Worm (Caenorhabditis elegans) whole organism, L1 larva: ENCODE measurements around the gene nhr-20.

Experiments
- C16A3.4 ChIP-seq: fragments of 150-350 bp; optimal IDR thresholded peaks from 2 replicates; lab custom pipeline; 2014; ENCODE audit warnings: missing biosample characterization, missing genetic modification characterization
- Y116A8C.19 ChIP-seq: sonication (generic microtip); optimal IDR thresholded peaks from 2 replicates; lab custom pipeline; 2016; ENCODE audit warnings: missing compliant biosample characterization, missing genetic modification characterization, borderline replicate concordance
- ceh-63 ChIP-seq: fragments of 200-800 bp; sonication (Bioruptor generic); optimal IDR thresholded peaks from 2 replicates; lab custom pipeline; 2018; ENCODE audit warnings: mild to moderate bottlenecking, missing genetic modification characterization, missing compliant biosample characterization
- ceh-8 ChIP-seq: fragments of 200-800 bp; sonication (Bioruptor generic); optimal IDR thresholded peaks from 2 replicates; lab custom pipeline; 2018; ENCODE audit warnings: mild to moderate bottlenecking, missing genetic modification characterization, moderate library complexity, missing compliant biosample characterization
- ceh-82 ChIP-seq, 3 experiments: fragments of 150-350 bp in 1 of 3; sonication (generic microtip) in 2 of 3; optimal IDR thresholded peaks; 2 replicates each; lab custom pipeline; 2014 to 2017; ENCODE audit warnings: missing biosample characterization in 3 of 3, missing genetic modification characterization in 3 of 3
- ceh-90 ChIP-seq: sonication (generic microtip); optimal IDR thresholded peaks from 2 replicates; lab custom pipeline; 2016; ENCODE audit warnings: missing genetic modification characterization, missing compliant biosample characterization
- ces-1 ChIP-seq: fragments of 150-350 bp; optimal IDR thresholded peaks from 2 replicates; lab custom pipeline; 2014; ENCODE audit warnings: missing biosample characterization, missing genetic modification reagents, missing genetic modification characterization
- dpl-1 ChIP-seq, 3 experiments: fragments of 150-350 bp in 2 of 3; sonication (generic microtip) in 1 of 3; optimal IDR thresholded peaks; 2 replicates each; lab custom pipeline; 2014 to 2017; ENCODE audit warnings: missing biosample characterization in 3 of 3, missing genetic modification characterization in 3 of 3, missing genetic modification reagents in 3 of 3
- dsc-1 ChIP-seq: sonication (generic microtip); optimal IDR thresholded peaks from 2 replicates; lab custom pipeline; 2016; ENCODE audit warnings: mild to moderate bottlenecking, missing genetic modification characterization, missing compliant biosample characterization
- efl-1 ChIP-seq, 4 experiments: fragments of 150-350 bp; optimal IDR thresholded peaks in 3 of 4; peaks in 1 of 4; 1 replicate in 1 of 4; 2 replicates in 3 of 4; lab custom pipeline; 2014; ENCODE audit warnings: missing biosample characterization in 2 of 4, missing genetic modification characterization in 2 of 4, missing genetic modification reagents in 2 of 4
- efl-3 ChIP-seq: fragments of 200-800 bp; sonication (Bioruptor generic); optimal IDR thresholded peaks from 2 replicates; lab custom pipeline; 2018; ENCODE audit warnings: mild to moderate bottlenecking, missing genetic modification characterization, missing compliant biosample characterization
- egl-27 ChIP-seq, 2 experiments: fragments of 150-350 bp in 1 of 2; sonication (generic microtip); optimal IDR thresholded peaks; 3 replicates each; lab custom pipeline; 2017 to 2018; ENCODE audit warnings: missing biosample characterization in 2 of 2, missing genetic modification characterization in 2 of 2, missing genetic modification reagents in 2 of 2
- elt-2 ChIP-seq: sonication (generic microtip); optimal IDR thresholded peaks from 2 replicates; lab custom pipeline; 2016; ENCODE audit warnings: missing genetic modification characterization, mild to moderate bottlenecking, inconsistent platforms, missing compliant biosample characterization, missing genetic modification reagents
- ets-5 ChIP-seq: fragments of 200-800 bp; sonication (Bioruptor generic); IDR thresholded peaks from 2 replicates; pipeline ENCODE4 v1.3.6; 2022; ENCODE audit warnings: missing genetic modification characterization, missing compliant biosample characterization
- fkh-10 ChIP-seq: sonication (generic microtip); optimal IDR thresholded peaks from 2 replicates; lab custom pipeline; 2017; ENCODE audit warnings: missing biosample characterization, missing genetic modification reagents, missing genetic modification characterization
- fkh-4 ChIP-seq: sonication (generic microtip); optimal IDR thresholded peaks from 2 replicates; lab custom pipeline; 2016; ENCODE audit warnings: missing compliant biosample characterization, missing genetic modification characterization, borderline replicate concordance
- fkh-8 ChIP-seq: sonication (generic microtip); optimal IDR thresholded peaks from 2 replicates; lab custom pipeline; 2016; ENCODE audit warnings: mild to moderate bottlenecking, missing genetic modification characterization, missing compliant biosample characterization
- fos-1 ChIP-seq: fragments of 150-350 bp; optimal IDR thresholded peaks from 2 replicates; lab custom pipeline; 2014; ENCODE audit warnings: missing biosample characterization, missing genetic modification characterization
- hlh-17 ChIP-seq: fragments of 200-800 bp; sonication (Bioruptor generic); optimal IDR thresholded peaks from 2 replicates; lab custom pipeline; 2018; ENCODE audit warnings: missing genetic modification characterization, mild to moderate bottlenecking, missing compliant biosample characterization, moderate library complexity, borderline replicate concordance
- hlh-4 ChIP-seq: sonication (generic microtip); optimal IDR thresholded peaks from 2 replicates; lab custom pipeline; 2016; ENCODE audit warnings: mild to moderate bottlenecking, missing genetic modification characterization, missing compliant biosample characterization
- hpl-2 ChIP-seq: fragments of 150-350 bp; optimal IDR thresholded peaks from 2 replicates; lab custom pipeline; 2014; ENCODE audit warnings: missing biosample characterization, missing genetic modification reagents, missing genetic modification characterization
- isw-1 ChIP-seq: fragments of 200-800 bp; sonication (Bioruptor generic); IDR thresholded peaks from 2 replicates; pipeline ENCODE4 v1.3.6; 2022; ENCODE audit warnings: missing genetic modification characterization, missing compliant biosample characterization
- jun-1 ChIP-seq: fragments of 150-350 bp; optimal IDR thresholded peaks from 2 replicates; lab custom pipeline; 2014; ENCODE audit warnings: missing biosample characterization, missing genetic modification reagents, missing genetic modification characterization
- lin-13 ChIP-seq: fragments of 150-350 bp; optimal IDR thresholded peaks from 2 replicates; lab custom pipeline; 2014; ENCODE audit warnings: missing biosample characterization, missing genetic modification reagents, missing genetic modification characterization
- lin-35 ChIP-seq, 2 experiments: fragments of 150-350 bp; optimal IDR thresholded peaks; 2 replicates each; lab custom pipeline; 2014; ENCODE audit warnings: missing biosample characterization in 2 of 2, missing genetic modification characterization in 2 of 2, missing genetic modification reagents in 2 of 2
- lsy-2 ChIP-seq, 2 experiments: fragments of 150-350 bp; optimal IDR thresholded peaks; 2 replicates each; lab custom pipeline; 2014; ENCODE audit warnings: missing biosample characterization in 2 of 2, missing genetic modification characterization in 2 of 2
- mab-9 ChIP-seq: fragments of 200-800 bp; sonication (Bioruptor generic); IDR thresholded peaks from 2 replicates; pipeline ENCODE4 v1.3.6; 2022; ENCODE audit warnings: missing genetic modification reagents, missing genetic modification characterization, missing compliant biosample characterization
- mef-2 ChIP-seq: fragments of 150-350 bp; optimal IDR thresholded peaks from 2 replicates; lab custom pipeline; 2014; ENCODE audit warnings: missing biosample characterization, missing genetic modification characterization
- nhr-12 ChIP-seq: sonication (generic microtip); optimal IDR thresholded peaks from 2 replicates; lab custom pipeline; 2017; ENCODE audit warnings: missing biosample characterization, missing genetic modification characterization
- nhr-20 ChIP-seq: sonication (generic microtip); optimal IDR thresholded peaks from 2 replicates; lab custom pipeline; 2016; ENCODE audit warnings: mild to moderate bottlenecking, missing genetic modification characterization, missing compliant biosample characterization
- nhr-237 ChIP-seq: fragments of 150-350 bp; optimal IDR thresholded peaks from 2 replicates; lab custom pipeline; 2014; ENCODE audit warnings: missing biosample characterization, missing genetic modification characterization
- nhr-47 ChIP-seq: sonication (generic microtip); optimal IDR thresholded peaks from 2 replicates; lab custom pipeline; 2016; ENCODE audit warnings: mild to moderate bottlenecking, missing genetic modification characterization, moderate library complexity, missing compliant biosample characterization
- nhr-71 ChIP-seq: sonication (generic microtip); optimal IDR thresholded peaks from 2 replicates; lab custom pipeline; 2016; ENCODE audit warnings: mild to moderate bottlenecking, missing genetic modification characterization, moderate library complexity, missing compliant biosample characterization
- nhr-76 ChIP-seq: sonication (generic microtip); optimal IDR thresholded peaks from 2 replicates; lab custom pipeline; 2017; ENCODE audit warnings: missing biosample characterization, missing genetic modification characterization
- nhr-77 ChIP-seq: fragments of 150-350 bp; optimal IDR thresholded peaks from 2 replicates; lab custom pipeline; 2014; ENCODE audit warnings: missing biosample characterization, missing genetic modification characterization
- nhr-85 ChIP-seq: sonication (generic microtip); peaks from one replicate; lab custom pipeline; 2016; ENCODE audit warnings: missing genetic modification characterization, inconsistent platforms, missing compliant biosample characterization
- nhr-90 ChIP-seq: sonication (generic microtip); optimal IDR thresholded peaks from 2 replicates; lab custom pipeline; 2016; ENCODE audit warnings: mild to moderate bottlenecking, missing genetic modification characterization, missing compliant biosample characterization; ENCODE audit not compliant: poor library complexity
- pax-3 ChIP-seq: fragments of 200-800 bp; sonication (Bioruptor generic); optimal IDR thresholded peaks from 2 replicates; lab custom pipeline; 2018; ENCODE audit warnings: mild to moderate bottlenecking, missing genetic modification characterization, moderate library complexity, missing compliant biosample characterization
- pqm-1 ChIP-seq: sonication (generic microtip); optimal IDR thresholded peaks from 3 replicates; lab custom pipeline; 2017; ENCODE audit warnings: missing biosample characterization, missing genetic modification characterization
- rnt-1 ChIP-seq: sonication (generic microtip); optimal IDR thresholded peaks from 2 replicates; lab custom pipeline; 2016; ENCODE audit warnings: mild to moderate bottlenecking, missing genetic modification characterization, moderate library complexity, missing compliant biosample characterization
- skn-1 ChIP-seq: fragments of 150-350 bp; optimal IDR thresholded peaks from 2 replicates; lab custom pipeline; 2014; ENCODE audit warnings: missing biosample characterization, missing genetic modification characterization
- snpc-4 ChIP-seq: fragments of 150-350 bp; optimal IDR thresholded peaks from 2 replicates; lab custom pipeline; 2014; ENCODE audit warnings: missing biosample characterization, missing genetic modification characterization
- sptf-1 ChIP-seq: fragments of 150-350 bp; optimal IDR thresholded peaks from 2 replicates; lab custom pipeline; 2014; ENCODE audit warnings: missing biosample characterization, missing genetic modification characterization
- swsn-7 ChIP-seq: sonication (generic microtip); optimal IDR thresholded peaks from 2 replicates; lab custom pipeline; 2016; ENCODE audit warnings: missing genetic modification characterization, missing compliant biosample characterization
- tbx-2 ChIP-seq: sonication (generic microtip); optimal IDR thresholded peaks from 2 replicates; lab custom pipeline; 2016; ENCODE audit warnings: missing genetic modification characterization, missing compliant biosample characterization
- unc-30 ChIP-seq: sonication (generic microtip); optimal IDR thresholded peaks from 2 replicates; lab custom pipeline; 2017; ENCODE audit warnings: missing biosample characterization, missing genetic modification characterization
- unc-98 ChIP-seq: fragments of 200-800 bp; sonication (Bioruptor generic); IDR thresholded peaks from 2 replicates; pipeline ENCODE4 v1.3.6; 2022; ENCODE audit warnings: missing genetic modification characterization, missing compliant biosample characterization
- vab-15 ChIP-seq: sonication (generic microtip); optimal IDR thresholded peaks from 2 replicates; lab custom pipeline; 2017; ENCODE audit warnings: missing genotype, mild to moderate bottlenecking, missing genetic modification characterization, missing compliant biosample characterization
- ztf-11 ChIP-seq, 2 experiments: sonication (generic microtip); optimal IDR thresholded peaks; 2 replicates each; lab custom pipeline; 2016 to 2017; ENCODE audit warnings: missing genetic modification characterization in 2 of 2, missing biosample characterization in 1 of 2, missing compliant biosample characterization in 1 of 2
- ztf-4 ChIP-seq: fragments of 150-350 bp; optimal IDR thresholded peaks from 2 replicates; lab custom pipeline; 2014; ENCODE audit warnings: missing biosample characterization, missing genetic modification characterization

Gene nhr-20

DNA sequence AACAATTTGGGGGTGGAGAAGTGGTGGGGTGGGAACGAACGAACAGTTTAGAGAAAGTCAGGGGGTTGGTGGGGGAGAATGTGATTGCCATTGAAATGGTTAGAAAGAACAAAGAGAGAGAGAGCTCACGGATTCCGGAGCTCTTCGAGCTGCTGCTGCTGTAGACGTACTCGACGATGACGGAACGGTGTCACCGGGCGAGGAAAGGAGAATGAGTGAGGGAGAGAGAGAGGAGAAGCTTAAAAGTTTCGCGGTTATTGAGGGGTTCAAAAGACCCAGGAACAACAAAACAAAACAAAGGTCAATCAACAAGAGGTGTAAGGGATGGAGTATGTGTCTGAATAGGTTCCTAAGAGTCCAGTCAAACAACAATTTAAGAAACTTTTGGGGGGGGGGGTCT is 43.3 kb upstream of the nhr-20 start:
- no peak for TF ChIP-seq nhr-85 (tag; lab: Kevin White, UChicago)
- no peak for TF ChIP-seq Y116A8C.19 (tag; lab: Kevin White, UChicago)
- no peak for TF ChIP-seq elt-2
- TF ChIP-seq ces-1 (GFP tag; lab: Kevin White, UChicago), result no peak
- TF ChIP-seq egl-27 (tag; optimal IDR thresholded peaks at IDR 0.05; lab: Kevin White, UChicago), result no peak
- TF ChIP-seq unc-98 (GFP tag; lab: Robert Waterston, UW), result no peak
- no peak for TF ChIP-seq snpc-4
- no peak for TF ChIP-seq ztf-4
- no peak for TF ChIP-seq isw-1 (GFP tag; lab: Robert Waterston, UW)
- no peak for TF ChIP-seq vab-15 (tag; lab: Kevin White, UChicago)
- no peak for TF ChIP-seq skn-1
- TF ChIP-seq mef-2 (tag; lab: Kevin White, UChicago), result no peak
- TF ChIP-seq lsy-2 (tag; optimal IDR thresholded peaks at IDR 0.05; lab: Kevin White, UChicago), result no peak
- no peak for TF ChIP-seq jun-1 (tag; lab: Kevin White, UChicago)
- no peak for TF ChIP-seq ztf-11 (tag; optimal IDR thresholded peaks at IDR 0.05; lab: Kevin White, UChicago)
- no peak for TF ChIP-seq hlh-4 (tag; lab: Kevin White, UChicago)
- no peak for TF ChIP-seq mab-9 (GFP tag; lab: Robert Waterston, UW)
- no peak for TF ChIP-seq ceh-90 (tag; lab: Kevin White, UChicago)
- no peak for TF ChIP-seq nhr-237 (tag; lab: Kevin White, UChicago)
- TF ChIP-seq C16A3.4 (tag; lab: Kevin White, UChicago), result no peak

ce11 chrIII:4275704-4276103 is 42.7 kb upstream of the nhr-20 start:
- TF ChIP-seq efl-1 (optimal IDR thresholded peaks at IDR 0.05; lab: Kevin White, UChicago), result peak in 1 of 2 experiments; percentile 38
- peak; percentile 54 to 96 for TF ChIP-seq efl-1 (GFP tag; optimal IDR thresholded peaks at IDR 0.05 in 1 of 2; lab: Kevin White, UChicago)
- no peak for TF ChIP-seq nhr-77 (tag; lab: Kevin White, UChicago)
- TF ChIP-seq pax-3 (tag; lab: Kevin White, UChicago), result no peak
- no peak for TF ChIP-seq hlh-17
- no peak for TF ChIP-seq jun-1 (tag; lab: Kevin White, UChicago)
- no peak for TF ChIP-seq fos-1 (tag; lab: Kevin White, UChicago)
- no peak for TF ChIP-seq hpl-2
- TF ChIP-seq swsn-7, result no peak
- TF ChIP-seq ces-1 (GFP tag; lab: Kevin White, UChicago), result no peak
- TF ChIP-seq rnt-1 (tag; lab: Kevin White, UChicago), result no peak
- TF ChIP-seq lin-35 (GFP tag; optimal IDR thresholded peaks at IDR 0.05; lab: Kevin White, UChicago), result no peak
- no peak for TF ChIP-seq nhr-20 (tag; lab: Kevin White, UChicago)
- TF ChIP-seq lin-13 (GFP tag; lab: Kevin White, UChicago), result no peak
- no peak for TF ChIP-seq nhr-12 (tag; lab: Kevin White, UChicago)
- no peak for TF ChIP-seq fkh-10 (GFP tag; lab: Kevin White, UChicago)
- TF ChIP-seq unc-30 (tag; lab: Kevin White, UChicago), result no peak
- TF ChIP-seq snpc-4, result no peak
- TF ChIP-seq efl-3, result no peak
- TF ChIP-seq ceh-82 (tag; optimal IDR thresholded peaks at IDR 0.05; lab: Kevin White, UChicago), result no peak
- TF ChIP-seq ztf-11 (tag; optimal IDR thresholded peaks at IDR 0.05; lab: Kevin White, UChicago), result no peak
- TF ChIP-seq sptf-1 (tag; lab: Kevin White, UChicago), result no peak
- TF ChIP-seq nhr-85 (tag; lab: Kevin White, UChicago), result peak; percentile 31
- TF ChIP-seq nhr-90 (tag; lab: Kevin White, UChicago), result no peak
- TF ChIP-seq ceh-8 (GFP tag; lab: Kevin White, UChicago), result no peak
- TF ChIP-seq isw-1 (GFP tag; lab: Robert Waterston, UW), result no peak
- TF ChIP-seq nhr-71, result no peak
- TF ChIP-seq tbx-2 (tag; lab: Kevin White, UChicago), result no peak
- TF ChIP-seq pqm-1, result no peak
- TF ChIP-seq ets-5 (GFP tag; lab: Robert Waterston, UW), result no peak
- TF ChIP-seq dsc-1 (tag; lab: Kevin White, UChicago), result no peak
- no peak for TF ChIP-seq fkh-4 (tag; lab: Kevin White, UChicago)
- no peak for TF ChIP-seq Y116A8C.19 (tag; lab: Kevin White, UChicago)
- TF ChIP-seq nhr-47 (tag; lab: Kevin White, UChicago), result no peak
- no peak for TF ChIP-seq fkh-8 (tag; lab: Kevin White, UChicago)
- no peak for TF ChIP-seq ceh-90 (tag; lab: Kevin White, UChicago)
- no peak for TF ChIP-seq ceh-63
- TF ChIP-seq lsy-2 (tag; optimal IDR thresholded peaks at IDR 0.05; lab: Kevin White, UChicago), result peak in 1 of 2 experiments; percentile 14
- peak; percentile 14 to 55 (median 50) for TF ChIP-seq dpl-1 (GFP tag; optimal IDR thresholded peaks at IDR 0.05; lab: Kevin White, UChicago)
- TF ChIP-seq nhr-76, result no peak
